Fruit fly (Drosophila melanogaster) whole organism, pupa: ENCODE measurements around the gene Gyc89Db.

Experiments used
- CG10348 ChIP-seq: fragments of 200-800 bp; sonication (Bioruptor generic); IDR thresholded peaks from 2 replicates; pipeline ENCODE4 v1.3.6; 2022; ENCODE audit warnings: missing biosample characterization, missing genetic modification characterization
- CG12605 ChIP-seq: fragments of 200-800 bp; sonication (Bioruptor generic); IDR thresholded peaks from 2 replicates; pipeline ENCODE4 v1.3.6; 2022; ENCODE audit warnings: missing biosample characterization, missing genetic modification characterization
- CG13204 ChIP-seq: fragments of 200-800 bp; sonication (Bioruptor generic); optimal IDR thresholded peaks from 2 replicates; lab custom pipeline; 2018; ENCODE audit warnings: missing biosample characterization, mild to moderate bottlenecking, missing genetic modification characterization, moderate library complexity
- CG14655 ChIP-seq: fragments of 200-800 bp; sonication (Bioruptor generic); optimal IDR thresholded peaks from 3 replicates; lab custom pipeline; 2017; ENCODE audit warnings: mild to moderate bottlenecking, missing biosample characterization, missing genetic modification reagents, missing genetic modification characterization
- CG15710 ChIP-seq: fragments of 200-800 bp; sonication (Bioruptor generic); optimal IDR thresholded peaks from 2 replicates; lab custom pipeline; 2018; ENCODE audit warnings: missing biosample characterization, mild to moderate bottlenecking, missing genetic modification characterization, moderate library complexity
- CG17806 ChIP-seq: fragments of 200-800 bp; sonication (Bioruptor generic); optimal IDR thresholded peaks from 2 replicates; lab custom pipeline; 2018; ENCODE audit warnings: missing biosample characterization, mild to moderate bottlenecking, missing genetic modification characterization, moderate library complexity
- CG32121 ChIP-seq: fragments of 200-800 bp; sonication (Bioruptor generic); IDR thresholded peaks from 2 replicates; pipeline ENCODE4 v1.3.6; 2022; ENCODE audit warnings: missing biosample characterization, missing genetic modification characterization
- CG34367 ChIP-seq: fragments of 200-800 bp; sonication (Bioruptor generic); optimal IDR thresholded peaks from 2 replicates; lab custom pipeline; 2018; ENCODE audit warnings: missing biosample characterization, mild to moderate bottlenecking, missing genetic modification characterization
- CG4496 ChIP-seq: fragments of 200-800 bp; sonication (Bioruptor generic); IDR thresholded peaks from 3 replicates; pipeline ENCODE4 v1.3.6; 2022; ENCODE audit warnings: missing biosample characterization, missing genetic modification characterization
- CG8159 ChIP-seq: fragments of 200-800 bp; sonication (Bioruptor generic); optimal IDR thresholded peaks from 3 replicates; lab custom pipeline; 2018; ENCODE audit warnings: missing biosample characterization, mild to moderate bottlenecking, missing genetic modification characterization, moderate library complexity
- CG8301 ChIP-seq: fragments of 200-800 bp; sonication (Bioruptor generic); optimal IDR thresholded peaks from 2 replicates; lab custom pipeline; 2018; ENCODE audit warnings: missing biosample characterization, mild to moderate bottlenecking, missing genetic modification characterization
- CG9948 ChIP-seq: fragments of 200-800 bp; sonication (Bioruptor generic); optimal IDR thresholded peaks from 2 replicates; lab custom pipeline; 2018; ENCODE audit warnings: missing biosample characterization, mild to moderate bottlenecking, missing genetic modification characterization, moderate library complexity
- D1 ChIP-seq: fragments of 200-800 bp; sonication (Bioruptor generic); optimal IDR thresholded peaks from 2 replicates; lab custom pipeline; 2018; ENCODE audit warnings: missing biosample characterization, mild to moderate bottlenecking, missing genetic modification characterization, moderate library complexity
- EcR ChIP-seq: fragments of 200-800 bp; sonication (Bioruptor generic); optimal IDR thresholded peaks from 3 replicates; lab custom pipeline; 2019; ENCODE audit warnings: missing biosample characterization, missing genetic modification characterization, mild to moderate bottlenecking, moderate library complexity, missing genetic modification reagents
- Ets98B ChIP-seq: fragments of 200-800 bp; sonication (Bioruptor generic); IDR thresholded peaks from 2 replicates; pipeline ENCODE4 v1.3.6; 2022; ENCODE audit warnings: missing biosample characterization, missing genetic modification characterization
- Pif1A ChIP-seq: fragments of 200-800 bp; sonication (Bioruptor generic); optimal IDR thresholded peaks from 3 replicates; lab custom pipeline; 2016; ENCODE audit warnings: missing biosample characterization, missing genetic modification characterization
- Pif1B ChIP-seq: fragments of 200-800 bp; sonication (Bioruptor generic); optimal IDR thresholded peaks from 3 replicates; lab custom pipeline; 2016; ENCODE audit warnings: missing biosample characterization, missing genetic modification characterization
- Snoo ChIP-seq: fragments of 200-800 bp; sonication (Bioruptor generic); optimal IDR thresholded peaks from 3 replicates; lab custom pipeline; 2017; ENCODE audit warnings: missing biosample characterization, mild to moderate bottlenecking, missing genetic modification characterization, inconsistent platforms
- fd96Ca ChIP-seq: fragments of 200-800 bp; sonication (Bioruptor generic); IDR thresholded peaks from 3 replicates; pipeline ENCODE4 v1.3.6; 2022; ENCODE audit warnings: missing biosample characterization, missing genetic modification characterization
- gl ChIP-seq: fragments of 200-800 bp; sonication (Bioruptor generic); optimal IDR thresholded peaks from 2 replicates; lab custom pipeline; 2018; ENCODE audit warnings: missing biosample characterization, mild to moderate bottlenecking, missing genetic modification characterization
- rn ChIP-seq: fragments of 200-800 bp; sonication (Bioruptor generic); IDR thresholded peaks from 2 replicates; pipeline ENCODE4 v1.3.6; 2022; ENCODE audit warnings: missing biosample characterization, missing genetic modification characterization

Gyc89Db gene

DNA sequence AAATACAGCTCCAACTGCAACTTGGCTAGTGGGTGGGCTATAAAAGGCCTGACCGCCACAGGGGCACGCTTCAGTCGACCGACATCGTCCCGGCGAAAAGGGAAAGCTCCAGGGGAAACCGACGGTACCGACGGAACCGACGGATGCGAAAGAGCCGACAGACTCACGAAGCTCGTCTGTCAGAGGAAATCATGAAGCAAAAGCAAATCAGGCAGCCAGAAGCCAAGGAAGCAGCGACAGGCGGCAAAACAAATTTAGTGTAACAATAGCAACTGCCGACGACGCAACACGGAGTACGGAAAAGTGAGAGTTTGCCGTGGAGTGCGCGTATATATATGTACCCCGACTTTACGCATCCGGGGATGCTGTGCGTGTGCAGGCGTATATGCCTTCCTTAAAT is at the start of gene Gyc89Db:
TSS of gene Gyc89Db (plus strand) at position 78 of the 400 bp plus-strand sequence.
- TF ChIP-seq CG15710 (tag; lab: Kevin White, UChicago) (no peak), gl (tag; lab: Kevin White, UChicago) (no peak)

DNA sequence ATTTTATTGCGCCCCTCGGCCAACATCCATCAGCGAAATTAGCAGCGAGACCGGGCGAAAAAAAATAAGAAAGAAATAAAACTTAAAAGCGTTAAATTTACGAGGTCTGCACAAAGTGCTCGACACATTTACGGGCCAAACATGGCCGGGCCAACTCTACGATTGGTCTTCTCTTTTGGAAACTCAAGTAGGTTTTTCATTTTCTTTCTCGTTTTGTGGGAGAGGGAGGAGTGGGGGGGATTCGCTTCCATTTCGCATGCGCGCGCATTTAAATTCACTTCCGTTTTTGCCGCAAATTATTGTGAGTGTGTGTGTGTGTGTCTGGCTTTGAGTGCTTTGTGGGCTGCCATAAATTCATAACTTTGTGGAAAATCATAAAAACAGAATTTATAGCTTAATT is 49.4 kb upstream of the Gyc89Db start:
- TF ChIP-seq CG9948 (tag; lab: Kevin White, UChicago) (no peak), Pif1A (GFP tag; lab: Kevin White, UChicago) (no peak), CG14655 (GFP tag; lab: Kevin White, UChicago) (no peak), CG10348 (GFP tag; lab: Robert Waterston, UW) (no peak), CG8159 (no peak), fd96Ca (GFP tag; lab: Robert Waterston, UW) (no peak), CG12605 (GFP tag; lab: Robert Waterston, UW) (no peak), D1 (no peak), CG8301 (tag; lab: Kevin White, UChicago) (no peak), CG4496 (GFP tag; lab: Robert Waterston, UW) (no peak), Ets98B (GFP tag; lab: Robert Waterston, UW) (no peak), CG34367 (no peak)

DNA sequence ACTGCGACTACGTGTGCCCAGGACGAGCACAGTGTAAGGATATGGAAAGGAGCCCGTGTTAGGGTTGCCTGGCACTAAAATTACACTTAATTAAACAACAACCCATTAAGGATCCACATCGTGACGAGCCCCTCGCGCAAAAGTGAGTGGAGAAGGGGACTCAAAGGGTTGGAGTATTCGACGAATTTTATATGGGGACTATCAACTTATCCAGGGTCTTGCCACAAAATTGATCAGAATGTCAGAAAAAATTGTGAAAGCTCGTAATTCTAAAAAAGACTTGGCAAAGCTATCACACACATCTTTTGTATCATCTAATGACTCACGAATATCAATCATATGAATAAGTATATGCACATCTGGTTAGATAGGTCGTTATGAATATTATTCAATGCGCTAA is 46.5 kb upstream of the Gyc89Db start, which contains the start of gene CG31279:
TSS of gene CG31279 (plus strand) at position 301 of the 400 bp plus-strand sequence.
- TF ChIP-seq CG13204 (GFP tag; lab: Kevin White, UChicago), result no peak
- no peak for TF ChIP-seq CG32121 (GFP tag; lab: Robert Waterston, UW)
- no peak for TF ChIP-seq Pif1A (GFP tag; lab: Kevin White, UChicago)
- no peak for TF ChIP-seq CG9948 (tag; lab: Kevin White, UChicago)
- no peak for TF ChIP-seq EcR (GFP tag; lab: Kevin White, UChicago)
- no peak for TF ChIP-seq CG15710 (tag; lab: Kevin White, UChicago)
- no peak for TF ChIP-seq CG17806

DNA sequence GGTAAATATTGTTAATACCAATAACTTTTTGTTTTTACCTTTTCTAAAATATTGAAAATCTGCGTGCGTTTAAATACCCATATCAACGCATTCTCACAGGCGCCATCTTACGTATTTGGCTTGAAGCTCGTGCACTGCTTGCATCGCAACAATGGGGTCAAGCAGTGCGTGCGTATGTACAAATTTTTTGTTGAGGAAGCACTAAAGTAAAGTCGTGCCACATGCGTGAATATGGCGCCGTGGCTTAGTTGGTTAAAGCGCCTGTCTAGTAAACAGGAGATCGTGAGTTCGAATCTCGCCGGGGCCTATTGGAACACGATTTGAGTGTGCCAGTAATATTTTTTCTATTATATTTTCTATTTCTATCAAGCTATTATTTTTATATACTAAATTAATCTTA is 45.2 kb upstream of the Gyc89Db start:
- TF ChIP-seq CG17806, result no peak
- TF ChIP-seq CG8159, result peak; percentile 9
- TF ChIP-seq EcR (GFP tag; lab: Kevin White, UChicago), result no peak
- peak; percentile 39; the same call in 1 of the 3 replicates for TF ChIP-seq CG4496 (GFP tag; lab: Robert Waterston, UW)
- TF ChIP-seq Snoo, result peak; percentile 1
- no peak for TF ChIP-seq CG9948 (tag; lab: Kevin White, UChicago)
- TF ChIP-seq, all 21 proteins: peak for 3

dm6 chr3R:16432665-16433065 is 44.2 kb upstream of the Gyc89Db start, which contains the start of gene Fntb:
Fntb (plus strand) TSS chr3R:16432998.
- no peak for TF ChIP-seq Pif1A (GFP tag; lab: Kevin White, UChicago)
- TF ChIP-seq CG34367, result peak; percentile 40
- TF ChIP-seq Snoo, result peak; percentile 35
- TF ChIP-seq rn, result no peak
- TF ChIP-seq D1, result no peak
- peak; percentile 68 for TF ChIP-seq CG15710 (tag; lab: Kevin White, UChicago)
- TF ChIP-seq CG32121 (GFP tag; lab: Robert Waterston, UW), result peak; percentile 56
- no peak for TF ChIP-seq Pif1B (GFP tag; lab: Kevin White, UChicago)
- TF ChIP-seq fd96Ca (GFP tag; lab: Robert Waterston, UW), result no peak
- peak; percentile 57 for TF ChIP-seq CG9948 (tag; lab: Kevin White, UChicago)
- TF ChIP-seq CG8301 (tag; lab: Kevin White, UChicago), result peak; percentile 66
- peak; percentile 62 for TF ChIP-seq CG17806
- TF ChIP-seq EcR (GFP tag; lab: Kevin White, UChicago), result no peak
- TF ChIP-seq CG12605 (GFP tag; lab: Robert Waterston, UW), result peak; percentile 37; the same call in 1 of the 2 replicates

- TF ChIP-seq Snoo (no peak), CG12605 (GFP tag; lab: Robert Waterston, UW) (no peak), CG8301 (tag; lab: Kevin White, UChicago) (no peak), fd96Ca (GFP tag; lab: Robert Waterston, UW) (no peak), CG32121 (GFP tag; lab: Robert Waterston, UW) (no peak), Pif1B (GFP tag; lab: Kevin White, UChicago) (no peak), CG17806 (no peak), CG8159 (no peak), CG14655 (GFP tag; lab: Kevin White, UChicago) (no peak), gl (tag; lab: Kevin White, UChicago) (no peak), CG13204 (GFP tag; lab: Kevin White, UChicago) (no peak), rn (no peak), CG9948 (tag; lab: Kevin White, UChicago) (no peak), CG4496 (GFP tag; lab: Robert Waterston, UW) (no peak), Pif1A (GFP tag; lab: Kevin White, UChicago) (no peak), Ets98B (GFP tag; lab: Robert Waterston, UW) (no peak), D1 (no peak), CG15710 (tag; lab: Kevin White, UChicago) (no peak)
Measured at dm6 chr3R:16434599-16434998, 42.3 kb upstream of the Gyc89Db start, which contains the start of gene CG14881. CG14881 (plus strand) TSS chr3R:16434899.
